Worm (Caenorhabditis elegans) whole organism, L2 larva: ENCODE measurements around the gene pxmp-4.

Experiments
- unc-39 ChIP-seq: fragments of 150-350 bp; optimal IDR thresholded peaks from 2 replicates; lab custom pipeline; 2014; ENCODE audit warnings: missing biosample characterization, missing genetic modification characterization

Gene pxmp-4

DNA sequence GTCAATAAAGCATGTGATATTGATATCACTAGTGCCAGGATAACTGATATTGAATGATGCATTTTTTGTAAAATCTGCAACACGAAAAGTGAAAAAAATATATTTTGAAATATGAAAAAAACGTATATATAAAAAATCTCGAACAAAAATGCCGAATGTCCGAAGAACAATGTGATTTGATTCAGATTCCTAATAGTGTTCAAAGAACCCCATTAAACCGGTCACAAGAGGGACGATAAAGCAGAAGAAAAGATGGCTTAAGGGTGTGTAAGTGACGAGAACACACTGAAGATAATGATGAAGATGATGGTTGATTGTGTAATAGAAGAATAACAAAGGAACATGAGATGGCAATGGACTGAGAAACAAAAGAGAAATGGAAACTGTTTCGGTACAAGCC is 49.0 kb downstream of the pxmp-4 start, which contains the start of gene T21D12.14:
Gene T21D12.14 (minus strand): TSS at position 101 of the 400 bp plus-strand sequence.
- no peak for TF ChIP-seq unc-39 (tag; lab: Kevin White, UChicago)
